Worm (Caenorhabditis elegans) whole organism, L2 larva: Measurements from ENCODE around the gene F41G4.8.

ENCODE experiments used
- lsy-2 ChIP-seq, 2 experiments: fragments of 150-350 bp in 1 of 2; sonication (generic microtip) in 1 of 2; optimal IDR thresholded peaks; 2 replicates each; lab custom pipeline; 2014 to 2017; ENCODE audit warnings: missing biosample characterization in 2 of 2, missing genetic modification characterization in 2 of 2
- skn-1 ChIP-seq: sonication (generic microtip); optimal IDR thresholded peaks from 2 replicates; lab custom pipeline; 2017; ENCODE audit warnings: missing biosample characterization, missing genetic modification characterization
- unc-62 ChIP-seq: fragments of 150-350 bp; optimal IDR thresholded peaks from 2 replicates; lab custom pipeline; 2014; ENCODE audit warnings: missing biosample characterization, missing genetic modification reagents, missing genetic modification characterization
- ztf-11 ChIP-seq: sonication (generic microtip); optimal IDR thresholded peaks from 2 replicates; lab custom pipeline; 2017; ENCODE audit warnings: missing biosample characterization, missing genetic modification characterization

DNA sequence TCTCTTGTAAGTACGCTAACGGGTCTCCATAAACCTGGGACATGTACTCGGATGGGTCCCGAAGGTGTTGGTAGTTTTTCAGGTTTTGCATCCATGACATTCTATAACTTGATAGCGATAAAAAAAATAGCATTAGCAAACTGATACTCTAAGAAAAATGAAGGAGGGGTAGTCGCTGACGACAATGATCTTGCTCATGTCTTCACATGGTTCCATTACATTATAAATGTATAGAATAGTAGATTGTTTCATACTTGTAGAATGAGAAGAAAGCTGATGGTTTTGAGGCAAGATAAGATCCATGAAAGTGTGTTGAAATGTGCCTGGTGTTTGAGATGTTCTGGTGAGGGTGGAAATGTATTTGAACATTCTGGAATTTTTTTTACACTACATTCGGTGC lies 37.8 kb downstream of the F41G4.8 start, which contains the start of gene mec-4:
- TF ChIP-seq unc-62 (GFP tag; lab: Kevin White, UChicago), result no peak
- TF ChIP-seq lsy-2 (tag; optimal IDR thresholded peaks at IDR 0.05; lab: Kevin White, UChicago), result no peak
- no peak for TF ChIP-seq skn-1 (tag; lab: Kevin White, UChicago)
- no peak for TF ChIP-seq ztf-11 (tag; lab: Kevin White, UChicago)
